In the genomic region with DNA sequence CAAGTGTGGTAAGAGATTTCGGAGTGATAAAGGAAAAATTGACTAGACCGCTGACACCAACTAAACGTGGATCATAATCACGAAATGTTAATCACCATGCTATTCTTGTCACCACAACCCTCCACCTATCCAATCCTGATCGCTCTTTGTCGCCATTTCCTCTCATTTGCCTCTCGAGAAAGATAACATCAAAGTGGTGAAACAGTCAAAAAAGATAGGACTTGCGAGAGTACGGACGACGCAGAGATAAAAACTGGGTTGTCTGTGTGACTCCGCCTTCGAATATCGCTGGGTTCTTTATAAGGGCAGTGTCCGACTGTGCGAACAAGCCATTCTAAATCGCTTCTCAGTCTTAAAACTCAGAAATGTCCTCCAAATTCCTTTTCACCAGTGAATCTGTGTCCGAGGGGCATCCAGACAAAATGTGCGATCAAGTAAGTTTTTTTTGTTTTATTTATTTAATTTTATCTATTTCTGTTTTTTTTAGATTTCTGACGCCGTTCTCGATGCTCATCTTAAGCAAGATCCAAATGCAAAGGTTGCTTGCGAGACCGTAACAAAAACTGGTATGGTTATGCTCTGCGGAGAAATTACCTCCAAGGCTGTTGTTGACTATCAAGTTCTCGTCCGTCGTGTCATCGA, we compare ENCODE assay signal across 5 worm cellular contexts.
TF ChIP-seq lines count a peak whose summit lies in the region.

A gene (plus strand): TSS at position 300 of the 642 bp plus-strand sequence.

TF ChIP-seq in whole organism, L1 larva, 84 proteins besides CTCF, POLR2A, EP300 and RAD21 (continued from another document):
- TF ChIP-seq skn-1 (tag; optimal IDR thresholded peaks at IDR 0.05; lab: Kevin White, UChicago) (peak; percentile 30), alr-1 (tag; optimal IDR thresholded peaks at IDR 0.05; lab: Kevin White, UChicago; ENCODE audit: borderline replicate concordance) (no peak), zag-1 (tag; optimal IDR thresholded peaks at IDR 0.05; lab: Kevin White, UChicago) (no peak), nhr-12 (tag; optimal IDR thresholded peaks at IDR 0.05; lab: Kevin White, UChicago) (no peak), snu-23 (GFP tag; optimal IDR thresholded peaks at IDR 0.05; lab: Kevin White, UChicago) (peak; percentile 39), nhr-19 (GFP tag; conservative IDR thresholded peaks at IDR 0.05; lab: Robert Waterston, UW) (peak; percentile 40), ama-1 (optimal IDR thresholded peaks at IDR 0.05; lab: Kevin White, UChicago) (peak; percentile 78), nhr-20 (tag; optimal IDR thresholded peaks at IDR 0.05; lab: Kevin White, UChicago) (peak; percentile 40), elt-2 (tag; optimal IDR thresholded peaks at IDR 0.05; lab: Kevin White, UChicago) (peak; percentile 50)

TF ChIP-seq in whole organism, L2 larva, 48 proteins besides CTCF, POLR2A, EP300 and RAD21 (continued from another document):
- no peak for TF ChIP-seq nhr-11 (tag; optimal IDR thresholded peaks at IDR 0.05; lab: Kevin White, UChicago)
- TF ChIP-seq elt-1 (tag; optimal IDR thresholded peaks at IDR 0.05; lab: Kevin White, UChicago): no peak
- no peak for TF ChIP-seq unc-62 (GFP tag; optimal IDR thresholded peaks at IDR 0.05; lab: Kevin White, UChicago)
- TF ChIP-seq sma-3 (GFP tag; optimal IDR thresholded peaks at IDR 0.05; lab: Kevin White, UChicago): no peak
- TF ChIP-seq crh-2 (tag; optimal IDR thresholded peaks at IDR 0.05; lab: Kevin White, UChicago): no peak
- no peak for TF ChIP-seq ztf-1 (GFP tag; conservative IDR thresholded peaks at IDR 0.05; lab: Robert Waterston, UW)
- TF ChIP-seq mdl-1 (tag; optimal IDR thresholded peaks at IDR 0.05; lab: Kevin White, UChicago): peak in 1 of 2 experiments; percentile 2
- TF ChIP-seq F13H6.1 (tag; optimal IDR thresholded peaks at IDR 0.05; lab: Kevin White, UChicago): no peak
- TF ChIP-seq ama-1 (optimal IDR thresholded peaks at IDR 0.05; lab: Kevin White, UChicago): peak; percentile 46
- TF ChIP-seq nhr-12 (tag; optimal IDR thresholded peaks at IDR 0.05; lab: Kevin White, UChicago): no peak
- TF ChIP-seq nhr-6 (tag; optimal IDR thresholded peaks at IDR 0.05; lab: Kevin White, UChicago): no peak
- TF ChIP-seq nhr-10 (tag; optimal IDR thresholded peaks at IDR 0.05; lab: Kevin White, UChicago): no peak
- TF ChIP-seq nhr-129 (tag; optimal IDR thresholded peaks at IDR 0.05; lab: Kevin White, UChicago): peak; percentile 23
- TF ChIP-seq unc-55 (GFP tag; optimal IDR thresholded peaks at IDR 0.05; lab: Kevin White, UChicago): no peak
- no peak for TF ChIP-seq lin-13 (GFP tag; optimal IDR thresholded peaks at IDR 0.05; lab: Kevin White, UChicago)
- no peak for TF ChIP-seq nhr-23 (tag; optimal IDR thresholded peaks at IDR 0.05; lab: Kevin White, UChicago)
- TF ChIP-seq ceh-16 (tag; optimal IDR thresholded peaks at IDR 0.05; lab: Kevin White, UChicago): peak; percentile 37
- TF ChIP-seq gmeb-1 (tag; optimal IDR thresholded peaks at IDR 0.05; lab: Kevin White, UChicago): no peak
- TF ChIP-seq nhr-77 (tag; optimal IDR thresholded peaks at IDR 0.05; lab: Kevin White, UChicago): no peak
- no peak for TF ChIP-seq mbf-1 (tag; optimal IDR thresholded peaks at IDR 0.05; lab: Kevin White, UChicago)
- peak; percentile 68 for TF ChIP-seq sma-9 (GFP tag; optimal IDR thresholded peaks at IDR 0.05; lab: Kevin White, UChicago)
- TF ChIP-seq sma-9 (tag; optimal IDR thresholded peaks at IDR 0.05; lab: Kevin White, UChicago): no peak

TF ChIP-seq in whole organism, L3 larva, 47 proteins besides CTCF, POLR2A, EP300 and RAD21 (continued from another document):
- peak in 1 of 3 experiments; percentile 29 for TF ChIP-seq elt-3 (tag; optimal IDR thresholded peaks at IDR 0.05; lab: Kevin White, UChicago)
- TF ChIP-seq nhr-25 (tag; optimal IDR thresholded peaks at IDR 0.05; lab: Kevin White, UChicago): peak; percentile 11
- no peak for TF ChIP-seq nhr-77 (tag; optimal IDR thresholded peaks at IDR 0.05; lab: Kevin White, UChicago)
- no peak for TF ChIP-seq ceh-28 (tag; optimal IDR thresholded peaks at IDR 0.05; lab: Kevin White, UChicago)
- no peak for TF ChIP-seq egl-27 (tag; optimal IDR thresholded peaks at IDR 0.05; lab: Kevin White, UChicago)
- TF ChIP-seq nhr-23 (tag; optimal IDR thresholded peaks at IDR 0.05; lab: Kevin White, UChicago): peak; percentile 17
- TF ChIP-seq nhr-43 (tag; optimal IDR thresholded peaks at IDR 0.05; lab: Kevin White, UChicago; ENCODE audit: poor library complexity, severe bottlenecking): peak; percentile 32
- TF ChIP-seq elt-1 (tag; optimal IDR thresholded peaks at IDR 0.05; lab: Kevin White, UChicago): peak; percentile 76
- TF ChIP-seq ceh-16 (tag; optimal IDR thresholded peaks at IDR 0.05; lab: Kevin White, UChicago): no peak
- TF ChIP-seq nhr-67 (tag; optimal IDR thresholded peaks at IDR 0.05; lab: Kevin White, UChicago): no peak
- no peak for TF ChIP-seq nhr-11 (tag; optimal IDR thresholded peaks at IDR 0.05; lab: Kevin White, UChicago)
TF ChIP-seq in whole organism, L3 larva: peak in this region for 9.

TF ChIP-seq in whole organism, L4 larva, 104 proteins besides CTCF, POLR2A, EP300 and RAD21 (continued from another document):
- TF ChIP-seq lir-3 (tag; optimal IDR thresholded peaks at IDR 0.05; lab: Kevin White, UChicago): no peak
- no peak for TF ChIP-seq zfp-3 (GFP tag; conservative IDR thresholded peaks at IDR 0.05; lab: Robert Waterston, UW)
- no peak for TF ChIP-seq nhr-41 (GFP tag; IDR thresholded peaks at IDR 0.05; lab: Robert Waterston, UW)
- TF ChIP-seq Y105C5A.15 (GFP tag; IDR thresholded peaks at IDR 0.05; lab: Robert Waterston, UW): no peak
- TF ChIP-seq lin-39 (tag; optimal IDR thresholded peaks at IDR 0.05; lab: Kevin White, UChicago): no peak
- TF ChIP-seq nhr-237 (tag; optimal IDR thresholded peaks at IDR 0.05; lab: Kevin White, UChicago): no peak
- TF ChIP-seq D1046.2 (GFP tag; IDR thresholded peaks at IDR 0.05; lab: Robert Waterston, UW): no peak
- peak; percentile 14 for TF ChIP-seq pqm-1 (tag; optimal IDR thresholded peaks at IDR 0.05; lab: Kevin White, UChicago)
- TF ChIP-seq php-3 (GFP tag; IDR thresholded peaks at IDR 0.05; lab: Robert Waterston, UW): 0 out of 2 replicates have a peak, but pooled peaks have one; percentile 18
- TF ChIP-seq ceh-20 (GFP tag; IDR thresholded peaks at IDR 0.05; lab: Robert Waterston, UW): no peak
- TF ChIP-seq nhr-28 (tag; optimal IDR thresholded peaks at IDR 0.05; lab: Kevin White, UChicago): peak; percentile 60
- peak; percentile 54 for TF ChIP-seq dve-1 (tag; optimal IDR thresholded peaks at IDR 0.05; lab: Kevin White, UChicago; ENCODE audit: insufficient read depth)
- TF ChIP-seq attf-4 (tag; optimal IDR thresholded peaks at IDR 0.05; lab: Kevin White, UChicago): no peak

TF ChIP-seq in whole organism, late embryonic, 69 proteins besides CTCF, POLR2A, EP300 and RAD21 (continued from another document):
- TF ChIP-seq ttx-3 (tag; optimal IDR thresholded peaks at IDR 0.05; lab: Kevin White, UChicago): no peak
- TF ChIP-seq elt-2 (tag; optimal IDR thresholded peaks at IDR 0.05; lab: Kevin White, UChicago): no peak
